Worm (Caenorhabditis elegans) whole organism, L4/young adult: ENCODE data around the gene dex-1.

Source experiments
- W03F9.2 ChIP-seq: fragments of 150-350 bp; optimal IDR thresholded peaks from 2 replicates; lab custom pipeline; 2014; ENCODE audit warnings: missing biosample characterization, missing genetic modification characterization
- dao-5 ChIP-seq: sonication (generic microtip); optimal IDR thresholded peaks from 2 replicates; lab custom pipeline; 2016; ENCODE audit warnings: missing genotype, missing genetic modification characterization, moderate library complexity, missing compliant biosample characterization
- him-1 ChIP-seq: sonication (generic microtip); optimal IDR thresholded peaks from 2 replicates; lab custom pipeline; 2016; ENCODE audit warnings: missing genotype, missing genetic modification reagents, missing genetic modification characterization, missing compliant biosample characterization

The dex-1 gene

DNA sequence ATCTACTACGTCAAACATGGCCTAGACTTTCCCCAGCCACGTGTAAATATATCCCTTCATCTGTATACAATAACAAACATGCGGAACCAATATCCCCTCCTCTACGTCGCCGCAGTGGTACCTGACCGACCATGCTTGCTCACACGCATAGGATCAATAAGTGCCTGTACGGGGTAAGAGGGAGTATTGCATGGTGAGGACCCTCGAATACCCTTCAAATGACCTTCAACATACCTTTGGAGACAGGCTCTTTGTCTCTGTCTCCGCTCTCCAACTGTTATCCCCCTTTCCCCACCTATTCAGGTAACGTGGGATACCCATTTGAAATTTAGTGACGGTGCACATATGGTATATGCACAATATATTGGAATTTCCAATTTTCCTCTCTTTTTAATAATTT lies at the start of gene dex-1:
TSS of gene dex-1 (plus strand) at position 132 of the 400 bp plus-strand sequence.
- TF ChIP-seq him-1 (tag; lab: Kevin White, UChicago), result no peak
- no peak for TF ChIP-seq dao-5 (tag; lab: Kevin White, UChicago)
- no peak for TF ChIP-seq W03F9.2

DNA sequence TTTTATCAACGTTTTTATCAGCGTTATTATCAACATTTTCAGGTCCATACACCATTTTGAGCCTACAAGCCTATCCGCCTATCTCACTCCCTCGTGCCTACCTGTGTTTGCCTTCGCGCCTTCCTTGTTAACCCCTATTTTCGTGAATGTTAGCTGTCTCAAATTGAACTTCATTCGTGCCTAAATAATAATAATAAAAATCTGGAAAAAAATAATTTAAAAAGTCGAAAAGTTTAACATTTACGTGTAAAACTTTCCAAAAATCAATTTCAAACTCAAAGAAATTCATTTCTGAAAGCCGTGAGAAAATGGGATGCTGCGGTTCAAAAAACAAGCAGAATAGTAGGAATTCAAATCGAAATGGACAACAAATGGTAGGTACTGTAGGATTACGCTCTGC lies 47.9 kb upstream of the dex-1 start, which contains the start of gene R02F2.10:
TSS of gene R02F2.10 (plus strand) at position 301 of the 400 bp plus-strand sequence.
- no peak for TF ChIP-seq W03F9.2
- TF ChIP-seq him-1 (tag; lab: Kevin White, UChicago), result no peak
- no peak for TF ChIP-seq dao-5 (tag; lab: Kevin White, UChicago)

DNA sequence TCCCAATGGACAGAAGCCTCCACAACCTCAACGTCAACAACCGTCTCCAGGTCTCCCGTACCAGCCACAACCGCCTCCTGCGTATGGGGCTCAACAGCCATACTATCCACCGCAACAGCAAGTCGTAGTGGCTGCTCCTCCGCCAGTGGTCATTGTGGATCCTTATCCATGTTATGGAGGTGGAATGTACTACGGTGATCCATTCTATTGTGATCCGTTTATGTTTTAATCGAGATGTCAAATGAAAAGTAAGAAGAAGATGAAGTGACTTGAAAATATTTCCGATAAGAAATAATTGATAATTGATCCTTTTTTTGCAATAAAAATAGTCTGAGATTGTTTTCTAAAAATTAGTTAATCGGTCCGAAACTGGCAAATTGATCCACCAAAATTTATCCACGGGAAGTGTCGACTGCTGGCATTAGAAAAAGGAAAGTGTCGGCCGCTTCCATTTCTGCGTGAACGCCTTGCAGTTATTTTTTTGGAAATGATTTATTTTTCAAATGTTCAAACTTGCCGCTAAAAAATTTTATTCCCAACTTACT lies 47.0 kb upstream of the dex-1 start, which contains the start of the genes R02F2.6 and R02F2.5:
TSS of gene R02F2.6 (minus strand) at position 101 of the 545 bp plus-strand sequence.
TSS of gene R02F2.5 (plus strand) at position 495 of the 545 bp plus-strand sequence.
- TF ChIP-seq W03F9.2 (no peak), him-1 (tag; lab: Kevin White, UChicago) (no peak), dao-5 (tag; lab: Kevin White, UChicago) (no peak)

DNA sequence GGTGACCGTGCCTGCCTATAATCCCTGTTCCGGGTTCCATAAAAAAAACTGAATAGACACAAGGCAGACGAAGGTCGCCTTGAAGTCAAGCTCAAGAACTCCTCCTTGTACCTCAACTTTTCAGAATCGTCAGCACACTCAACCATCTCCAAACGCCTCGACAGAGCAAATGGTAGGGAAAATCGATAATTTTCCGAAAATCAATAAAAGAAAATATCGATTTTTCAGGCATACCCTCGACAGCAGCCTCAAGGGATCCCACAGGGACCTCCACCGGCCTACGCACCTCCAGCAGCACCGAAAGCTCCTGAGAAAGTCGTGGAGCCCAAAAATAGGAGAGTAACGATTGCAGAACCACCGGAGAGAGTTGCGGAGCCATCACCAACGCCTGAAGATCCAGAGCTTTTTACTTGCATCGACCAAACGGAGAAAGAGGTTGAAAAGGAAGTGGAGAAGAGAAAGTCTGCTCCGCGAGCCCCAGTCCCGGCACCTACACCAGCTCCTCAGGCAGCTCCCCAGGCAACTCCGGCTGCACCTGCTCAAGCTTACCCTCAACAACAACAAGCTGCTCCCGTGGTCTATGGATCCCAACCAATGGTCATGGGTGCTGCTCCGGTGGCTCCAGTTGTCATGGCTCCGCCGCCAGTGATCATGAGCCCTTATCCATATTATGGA lies 46.3 kb upstream of the dex-1 start:
- TF ChIP-seq W03F9.2, result no peak
- no peak for TF ChIP-seq dao-5 (tag; lab: Kevin White, UChicago)

DNA sequence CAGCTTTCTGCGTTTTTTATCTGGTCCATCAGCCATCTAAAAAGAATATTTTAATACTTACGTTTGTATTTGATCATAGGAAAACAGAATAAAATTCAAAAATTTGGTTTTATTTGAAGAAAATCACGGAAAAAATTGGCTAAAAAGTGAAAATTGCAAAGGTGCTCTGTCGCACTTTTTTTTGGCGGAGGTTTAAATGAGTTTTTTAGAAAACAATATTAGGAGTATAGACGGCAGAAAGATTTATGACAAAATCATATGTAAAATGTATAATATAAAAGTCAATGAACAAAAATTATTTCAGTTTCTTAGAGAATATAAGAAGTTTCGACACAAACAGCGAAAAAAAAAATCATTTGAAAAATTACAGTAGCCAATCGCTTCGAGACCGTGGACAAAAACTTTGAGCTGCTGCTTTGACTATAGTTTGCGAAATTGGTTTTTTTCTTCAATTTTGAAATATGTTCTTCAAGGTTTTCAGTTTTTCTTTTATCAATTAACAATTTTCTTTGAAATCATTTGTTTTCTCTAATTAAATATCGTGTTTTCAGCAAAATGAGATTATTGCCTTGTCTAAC lies 42.1 kb upstream of the dex-1 start, which contains the start of the genes R02F2.7 and R02F2.4:
TSS of gene R02F2.7 (minus strand) at position 36 of the 578 bp plus-strand sequence.
TSS of gene R02F2.4 (plus strand) at position 552 of the 578 bp plus-strand sequence.
- TF ChIP-seq dao-5 (tag; lab: Kevin White, UChicago) (no peak), W03F9.2 (no peak), him-1 (tag; lab: Kevin White, UChicago) (no peak)

DNA sequence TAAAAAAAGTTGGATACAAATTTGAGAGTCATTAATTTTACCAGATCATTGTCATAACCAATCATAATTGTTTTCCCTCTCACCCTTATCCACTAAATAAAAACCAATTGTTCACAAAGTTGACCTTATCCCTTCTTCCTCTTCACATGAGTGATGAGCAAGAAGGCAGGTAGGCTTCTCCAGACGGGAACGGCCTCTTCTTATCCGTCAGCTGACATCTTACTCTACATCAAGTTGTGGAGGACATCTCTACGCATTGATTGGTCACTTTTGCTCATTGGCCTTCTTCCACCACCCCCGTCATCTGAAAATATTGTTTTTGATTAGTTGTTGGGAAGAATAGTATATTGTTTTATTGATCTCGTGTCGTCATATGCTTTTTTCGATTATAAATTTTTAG lies 39.6 kb upstream of the dex-1 start:
- TF ChIP-seq dao-5 (tag; lab: Kevin White, UChicago), result no peak
- TF ChIP-seq him-1 (tag; lab: Kevin White, UChicago), result no peak
- no peak for TF ChIP-seq W03F9.2

DNA sequence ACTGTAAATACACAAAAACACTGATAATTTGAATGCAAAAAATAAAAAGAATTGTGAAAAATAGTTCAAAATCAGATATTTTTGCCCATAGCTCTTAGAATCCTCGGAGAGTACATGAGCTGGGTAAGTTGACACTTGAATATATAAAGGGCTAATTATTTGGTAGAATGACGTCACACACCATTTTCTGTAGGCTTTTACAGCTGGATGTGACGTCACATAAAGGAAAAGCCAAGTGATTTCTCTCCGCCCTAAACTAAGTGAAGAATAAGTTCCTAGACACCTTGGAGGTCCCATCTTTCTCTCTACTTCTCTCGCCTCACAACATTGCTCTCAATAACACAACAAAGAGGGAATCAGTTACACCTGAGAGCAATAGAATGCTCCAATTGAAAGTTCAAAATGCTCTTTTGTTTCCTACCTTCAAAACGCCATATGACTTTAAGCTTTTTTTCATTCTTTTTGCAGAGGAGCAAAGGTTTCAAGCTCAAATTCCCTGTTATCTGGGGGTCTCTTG lies 38.8 kb upstream of the dex-1 start, which contains the start of gene osg-1:
TSS of gene osg-1 (plus strand) at position 467 of the 517 bp plus-strand sequence.
- no peak for TF ChIP-seq W03F9.2
- no peak for TF ChIP-seq him-1 (tag; lab: Kevin White, UChicago)
- TF ChIP-seq dao-5 (tag; lab: Kevin White, UChicago), result no peak

DNA sequence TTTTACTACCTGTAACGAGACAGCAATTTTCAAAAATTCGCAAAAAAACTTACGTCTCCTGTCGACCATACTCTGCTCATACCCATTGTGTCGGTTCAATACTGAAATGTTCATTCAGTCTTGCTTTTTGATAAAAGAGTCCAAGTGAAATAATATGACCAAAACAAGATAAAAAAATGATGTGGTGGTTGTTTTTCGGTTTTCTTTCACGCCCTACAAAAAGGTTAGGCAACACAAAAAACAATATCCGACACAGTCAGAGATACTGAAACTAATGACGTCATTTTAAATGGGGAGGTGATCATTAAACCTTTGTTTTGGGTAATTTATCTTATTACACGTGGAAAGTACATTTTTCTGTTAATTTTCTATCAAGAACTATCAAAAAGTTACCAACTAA lies 30.7 kb upstream of the dex-1 start, which contains the start of gene R02F2.8:
TSS of gene R02F2.8 (minus strand) at position 101 of the 400 bp plus-strand sequence.
- TF ChIP-seq dao-5 (tag; lab: Kevin White, UChicago) (no peak), W03F9.2 (no peak), him-1 (tag; lab: Kevin White, UChicago) (no peak)

DNA sequence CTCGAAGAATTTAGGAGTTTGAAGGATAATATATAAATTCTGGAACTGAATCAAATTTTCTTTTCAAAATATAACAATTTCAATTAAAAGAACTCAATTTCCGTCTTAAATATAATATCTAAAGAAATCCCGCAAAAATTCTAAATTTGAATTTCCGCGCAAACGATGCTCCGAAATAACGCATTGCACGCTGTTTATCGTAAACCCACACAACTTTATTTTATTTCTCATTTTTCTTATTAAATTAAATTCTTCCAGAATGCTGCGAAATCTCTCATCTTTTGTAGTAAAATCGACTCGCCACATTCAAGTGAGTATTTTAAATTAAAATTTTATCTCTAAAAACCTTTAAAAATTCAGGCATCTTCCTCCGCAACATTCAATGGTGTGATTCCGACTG lies 26.9 kb upstream of the dex-1 start, which contains the start of gene R02F2.9:
TSS of gene R02F2.9 (plus strand) at position 218 of the 400 bp plus-strand sequence.
- TF ChIP-seq dao-5 (tag; lab: Kevin White, UChicago) (no peak), him-1 (tag; lab: Kevin White, UChicago) (no peak), W03F9.2 (no peak)

DNA sequence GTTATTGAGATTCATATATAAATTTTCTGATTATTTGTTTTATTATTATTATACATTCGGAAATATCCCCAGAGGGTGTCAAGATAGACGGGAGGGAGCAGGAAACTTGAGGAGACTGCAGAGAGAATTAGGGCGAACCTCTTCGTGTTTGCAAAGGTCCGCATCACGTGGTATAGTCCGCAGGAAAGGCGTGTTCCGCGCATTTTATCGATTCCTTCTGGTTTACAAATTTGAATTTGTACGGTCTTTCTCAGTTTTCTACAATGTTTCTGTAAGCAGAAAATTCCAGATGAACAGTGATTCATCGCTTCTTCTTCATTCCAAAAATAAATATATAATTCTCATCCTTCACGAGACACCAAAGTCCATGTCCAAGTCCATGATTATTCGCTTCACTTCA lies 26.0 kb upstream of the dex-1 start:
- TF ChIP-seq dao-5 (tag; lab: Kevin White, UChicago) (no peak), him-1 (tag; lab: Kevin White, UChicago) (no peak), W03F9.2 (no peak)

DNA sequence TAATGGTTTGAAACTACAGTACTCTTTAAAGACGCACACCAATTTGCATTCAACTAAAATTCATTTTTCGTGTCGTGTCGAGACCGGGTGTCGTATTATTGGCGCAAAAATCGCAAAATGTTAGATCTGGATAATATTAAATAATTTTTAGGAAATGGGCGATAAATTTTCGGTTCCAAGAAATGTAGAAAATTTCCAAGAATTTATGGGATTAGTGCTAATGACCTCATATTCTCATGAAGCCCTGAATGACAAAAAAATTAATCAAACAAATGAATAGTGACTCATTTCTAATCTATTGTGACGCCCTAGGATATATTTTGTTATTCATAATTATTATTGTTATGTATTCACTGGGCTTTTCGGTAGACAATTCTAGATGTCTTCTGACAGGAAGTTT lies 25.2 kb upstream of the dex-1 start:
- no peak for TF ChIP-seq dao-5 (tag; lab: Kevin White, UChicago)
- TF ChIP-seq him-1 (tag; lab: Kevin White, UChicago), result no peak
- TF ChIP-seq W03F9.2, result no peak

DNA sequence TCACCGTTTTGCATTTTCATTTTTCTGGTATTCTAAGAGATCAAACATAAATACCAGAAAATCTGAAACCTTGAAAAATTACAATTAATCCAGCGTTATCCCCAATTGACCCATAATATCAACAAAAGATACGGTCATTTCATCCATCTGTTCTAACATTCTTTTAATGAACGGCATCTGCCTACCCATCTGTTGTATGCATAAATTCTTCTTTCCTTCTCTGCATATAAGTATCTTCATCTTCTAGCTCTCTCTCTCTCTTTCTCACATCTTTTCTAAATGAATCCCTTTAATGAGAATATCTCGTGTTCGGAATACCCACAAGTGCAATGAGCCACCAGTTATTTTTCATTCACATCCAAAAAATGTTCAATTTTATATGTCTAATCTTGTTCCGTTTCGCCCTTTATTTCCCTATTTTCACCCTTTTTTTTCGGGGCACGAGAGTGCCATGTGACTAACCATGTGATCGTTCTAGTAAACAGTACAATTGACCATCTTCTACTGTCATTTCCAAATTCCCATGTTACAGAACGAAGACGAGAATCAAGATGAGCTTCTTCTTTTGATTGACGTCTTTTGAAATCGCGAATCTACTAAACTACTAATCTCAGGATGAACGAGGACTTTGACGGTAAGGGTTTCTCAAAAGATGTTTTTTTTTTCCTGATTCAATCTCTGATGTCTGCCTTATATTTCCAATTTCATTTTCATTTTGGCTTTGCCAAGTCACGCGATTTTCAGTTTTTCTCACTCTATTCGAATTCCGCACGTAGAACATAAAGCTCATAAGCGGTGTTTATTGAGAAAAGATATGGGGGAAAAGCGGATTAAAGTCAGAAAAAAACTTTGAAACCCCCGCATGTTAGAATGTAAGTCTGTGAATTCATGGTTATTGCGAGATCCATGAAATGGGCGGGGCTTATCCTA lies 24.3 kb upstream of the dex-1 start, which contains the start of gene R02F2.1:
TSS of gene R02F2.1 (plus strand) at position 528 of the 930 bp plus-strand sequence.
- TF ChIP-seq dao-5 (tag; lab: Kevin White, UChicago) (no peak), W03F9.2 (no peak), him-1 (tag; lab: Kevin White, UChicago) (no peak)
